Fruit fly (Drosophila melanogaster): ENCODE results near the gene 825-Oak.

The 825-Oak gene

DNA sequence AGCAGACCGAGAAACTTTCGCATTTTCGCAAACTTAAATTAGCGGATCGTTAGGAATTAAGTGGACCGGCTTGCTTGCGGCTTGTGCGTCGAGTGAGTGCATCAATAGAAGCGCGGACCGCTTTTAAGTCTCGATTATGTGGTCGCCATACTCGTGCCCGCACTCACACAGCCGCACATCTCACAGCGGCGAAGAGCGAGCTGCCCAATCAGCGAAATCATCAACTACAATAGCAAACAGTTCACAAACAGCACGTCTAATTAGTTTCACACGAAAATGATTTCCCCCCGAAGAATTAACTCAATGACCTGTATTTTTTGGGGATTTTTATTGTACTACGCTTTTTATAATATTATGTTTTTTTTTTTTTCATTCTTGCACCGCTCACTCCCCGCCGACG is 28.7 kb upstream of the 825-Oak start, which contains the start of gene CG9451:
CG9451 (minus strand) TSS at position 101 of the 400 bp plus-strand sequence.
- TF ChIP-seq h (GFP tag; optimal IDR thresholded peaks at IDR 0.05) (no peak), GATAd (GFP tag; optimal IDR thresholded peaks at IDR 0.05) (no peak), HLH106 (tag; optimal IDR thresholded peaks at IDR 0.05) (no peak), Hr78 (GFP tag; optimal IDR thresholded peaks at IDR 0.05) (no peak), jim (GFP tag; optimal IDR thresholded peaks at IDR 0.05) (no peak), foxo (GFP tag; optimal IDR thresholded peaks at IDR 0.05) (no peak), OdsH (GFP tag; optimal IDR thresholded peaks at IDR 0.05) (no peak), Vsx2 (GFP tag; optimal IDR thresholded peaks at IDR 0.05; ENCODE audit: partially characterized antibody) (no peak), Sp1 (GFP tag; optimal IDR thresholded peaks at IDR 0.05) (no peak), CrebA (GFP tag; optimal IDR thresholded peaks at IDR 0.05; ENCODE audit: borderline replicate concordance) (no peak), sv (GFP tag; optimal IDR thresholded peaks at IDR 0.05) (no peak), Dfd (GFP tag; optimal IDR thresholded peaks at IDR 0.05) (no peak)

DNA sequence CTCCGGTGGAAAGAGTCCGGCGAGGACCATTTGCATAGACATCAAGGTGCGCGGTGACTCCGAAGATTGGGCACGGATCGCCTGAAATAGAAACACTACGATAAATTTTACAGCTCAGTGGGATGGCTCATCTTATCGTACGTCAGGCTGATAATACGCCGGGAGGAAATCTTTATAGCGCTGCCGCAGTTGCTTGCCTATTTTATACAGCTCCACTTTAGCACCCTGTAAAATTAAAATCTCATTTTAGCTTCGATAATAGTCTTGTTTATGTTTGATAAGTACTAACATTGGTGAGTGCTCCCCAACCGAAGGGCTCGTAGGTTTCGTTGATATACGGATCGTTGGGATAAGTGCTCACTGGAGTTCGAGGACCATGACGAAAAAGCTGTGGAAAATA is 27.3 kb upstream of the 825-Oak start:
- TF ChIP-seq Jra (GFP tag; optimal IDR thresholded peaks at IDR 0.05) (no peak), br (GFP tag; optimal IDR thresholded peaks at IDR 0.05) (no peak), N (GFP tag; optimal IDR thresholded peaks at IDR 0.05) (no peak), usp (GFP tag; optimal IDR thresholded peaks at IDR 0.05) (no peak), h (GFP tag; optimal IDR thresholded peaks at IDR 0.05) (no peak), Dfd (GFP tag; optimal IDR thresholded peaks at IDR 0.05) (no peak), foxo (GFP tag; optimal IDR thresholded peaks at IDR 0.05) (no peak), Hr83 (GFP tag; optimal IDR thresholded peaks at IDR 0.05; ENCODE audit: poor library complexity, severe bottlenecking) (no peak), ey (GFP tag; optimal IDR thresholded peaks at IDR 0.05) (no peak)

dm6 chr3L:19497623-19498022 is 25.6 kb upstream of the 825-Oak start, which contains the start of gene CG9449:
Gene CG9449, minus strand, starts transcription at chr3L:19497723.
- TF ChIP-seq rgr (GFP tag; optimal IDR thresholded peaks at IDR 0.05) (no peak), pan (optimal IDR thresholded peaks at IDR 0.05) (no peak), OdsH (GFP tag; optimal IDR thresholded peaks at IDR 0.05) (no peak), Hr83 (GFP tag; optimal IDR thresholded peaks at IDR 0.05; ENCODE audit: poor library complexity, severe bottlenecking) (no peak), N (GFP tag; optimal IDR thresholded peaks at IDR 0.05) (no peak), Jra (GFP tag; optimal IDR thresholded peaks at IDR 0.05) (no peak), fru (GFP tag; optimal IDR thresholded peaks at IDR 0.05) (no peak), CrebA (GFP tag; optimal IDR thresholded peaks at IDR 0.05; ENCODE audit: borderline replicate concordance) (no peak), dmrt93B (GFP tag; optimal IDR thresholded peaks at IDR 0.05) (no peak), br (GFP tag; optimal IDR thresholded peaks at IDR 0.05) (no peak)

dm6 chr3L:19497135-19497534 is 25.1 kb upstream of the 825-Oak start:
- TF ChIP-seq Dif (GFP tag; optimal IDR thresholded peaks at IDR 0.05; ENCODE audit: partially characterized antibody) (no peak), jim (GFP tag; optimal IDR thresholded peaks at IDR 0.05) (no peak), dmrt93B (GFP tag; optimal IDR thresholded peaks at IDR 0.05) (no peak), CG9705 (GFP tag; optimal IDR thresholded peaks at IDR 0.05) (no peak), Jra (GFP tag; optimal IDR thresholded peaks at IDR 0.05) (no peak), fru (GFP tag; optimal IDR thresholded peaks at IDR 0.05) (no peak), br (GFP tag; optimal IDR thresholded peaks at IDR 0.05) (no peak), Hr83 (GFP tag; optimal IDR thresholded peaks at IDR 0.05; ENCODE audit: poor library complexity, severe bottlenecking) (no peak), lola (GFP tag; optimal IDR thresholded peaks at IDR 0.05) (no peak), ey (GFP tag; optimal IDR thresholded peaks at IDR 0.05) (no peak), Hr78 (GFP tag; optimal IDR thresholded peaks at IDR 0.05) (no peak), HLH106 (tag; optimal IDR thresholded peaks at IDR 0.05) (no peak)

- TF ChIP-seq jim (GFP tag; optimal IDR thresholded peaks at IDR 0.05) (no peak), Hr83 (GFP tag; optimal IDR thresholded peaks at IDR 0.05; ENCODE audit: poor library complexity, severe bottlenecking) (no peak), foxo (GFP tag; optimal IDR thresholded peaks at IDR 0.05) (no peak), Mio (GFP tag; optimal IDR thresholded peaks at IDR 0.05) (no peak), fru (GFP tag; optimal IDR thresholded peaks at IDR 0.05) (no peak), tai (GFP tag; optimal IDR thresholded peaks at IDR 0.05) (no peak)
These were observed 24.6 kb upstream of the 825-Oak start for dm6 chr3L:19496600-19496999.

DNA sequence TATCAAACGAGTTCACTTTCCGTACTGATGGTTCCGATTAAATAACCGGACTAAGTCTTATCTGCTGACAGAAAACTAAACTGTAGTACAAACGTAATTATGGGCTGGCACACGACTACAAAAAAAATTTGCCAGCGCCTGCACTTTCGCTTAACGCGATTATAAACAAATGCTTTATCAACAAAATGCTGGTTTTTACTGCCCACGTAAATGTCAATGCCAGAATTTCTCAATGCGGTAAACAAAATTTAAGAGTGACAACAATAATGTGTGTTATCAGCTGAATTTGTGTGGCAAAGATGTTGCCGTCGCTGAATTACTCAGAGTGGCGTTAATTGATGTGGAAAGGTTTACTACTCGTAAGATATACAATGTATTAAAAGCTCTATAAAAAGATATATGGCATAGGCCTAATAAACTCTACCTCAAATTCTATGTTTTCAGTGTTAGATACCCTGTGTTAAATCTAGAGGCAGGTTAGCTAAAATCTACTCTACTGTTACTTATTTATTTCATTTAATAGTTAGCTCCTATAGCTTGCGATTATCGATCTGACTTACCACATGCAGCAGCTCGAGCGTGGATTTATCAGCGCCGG is 24.1 kb upstream of the 825-Oak start:
- TF ChIP-seq Jra (GFP tag; optimal IDR thresholded peaks at IDR 0.05) (no peak), N (GFP tag; optimal IDR thresholded peaks at IDR 0.05) (no peak), foxo (GFP tag; optimal IDR thresholded peaks at IDR 0.05) (no peak), dsf (GFP tag; optimal IDR thresholded peaks at IDR 0.05; ENCODE audit: borderline replicate concordance) (no peak), tai (GFP tag; optimal IDR thresholded peaks at IDR 0.05) (no peak), Vsx2 (GFP tag; optimal IDR thresholded peaks at IDR 0.05; ENCODE audit: partially characterized antibody) (no peak), Myc (optimal IDR thresholded peaks at IDR 0.05) (no peak), jim (GFP tag; optimal IDR thresholded peaks at IDR 0.05) (no peak), sv (GFP tag; optimal IDR thresholded peaks at IDR 0.05) (no peak), HLH106 (tag; optimal IDR thresholded peaks at IDR 0.05) (no peak), Mio (GFP tag; optimal IDR thresholded peaks at IDR 0.05) (no peak)

All from whole organism, wandering third instar larva.